Fruit fly (Drosophila melanogaster) whole organism, embryonic: Measurements from ENCODE around the gene CG5815.
A peak's percentile ranks its signal among the peaks of the same experiment; 100 is the strongest.

Source experiments
- Abd-B ChIP-seq: fragments of 200-800 bp; sonication (Bioruptor generic); optimal IDR thresholded peaks from 2 replicates; lab custom pipeline; 2018; ENCODE audit warnings: missing biosample characterization, mild to moderate bottlenecking, missing genetic modification characterization, moderate library complexity
- Asciz ChIP-seq: fragments of 200-800 bp; sonication (Bioruptor generic); optimal IDR thresholded peaks from 2 replicates; lab custom pipeline; 2017; ENCODE audit warnings: missing biosample characterization, mild to moderate bottlenecking, missing genetic modification characterization, missing genetic modification reagents
- Bdp1 ChIP-seq: fragments of 200-800 bp; sonication (Bioruptor generic); optimal IDR thresholded peaks from 3 replicates; lab custom pipeline; 2016; ENCODE audit warnings: missing biosample characterization, missing genetic modification characterization
- BtbVII ChIP-seq: fragments of 200-800 bp; sonication (Bioruptor generic); optimal IDR thresholded peaks from 3 replicates; lab custom pipeline; 2017; ENCODE audit warnings: missing biosample characterization, mild to moderate bottlenecking, missing genetic modification characterization
- CG10462 ChIP-seq: fragments of 200-800 bp; sonication (Bioruptor generic); optimal IDR thresholded peaks from 2 replicates; lab custom pipeline; 2016; ENCODE audit warnings: missing biosample characterization, missing genetic modification characterization
- CG10959 ChIP-seq: fragments of 200-800 bp; sonication (Bioruptor generic); IDR thresholded peaks from 2 replicates; pipeline ENCODE4 v1.3.6; 2022; ENCODE audit warnings: missing biosample characterization, missing genetic modification characterization
- CG11504 ChIP-seq: fragments of 200-800 bp; sonication (Bioruptor generic); optimal IDR thresholded peaks from 3 replicates; lab custom pipeline; 2019; ENCODE audit warnings: missing biosample characterization, mild to moderate bottlenecking, missing genetic modification characterization, moderate library complexity
- CG13424 ChIP-seq: fragments of 200-800 bp; sonication (Bioruptor generic); optimal IDR thresholded peaks from 2 replicates; lab custom pipeline; 2019; ENCODE audit warnings: missing biosample characterization, mild to moderate bottlenecking, missing genetic modification characterization, moderate library complexity
- CG17361 ChIP-seq: fragments of 200-800 bp; sonication (Bioruptor generic); IDR thresholded peaks from 3 replicates; pipeline ENCODE4 v1.3.6; 2022; ENCODE audit warnings: missing biosample characterization, missing genetic modification characterization
- CG18764 ChIP-seq: fragments of 200-800 bp; sonication (Bioruptor generic); optimal IDR thresholded peaks from 3 replicates; lab custom pipeline; 2016; ENCODE audit warnings: missing biosample characterization, missing genetic modification characterization
- CG2712 ChIP-seq: fragments of 200-800 bp; optimal IDR thresholded peaks from 3 replicates; lab custom pipeline; 2019; ENCODE audit warnings: missing biosample characterization, mild to moderate bottlenecking, missing genetic modification characterization, moderate library complexity
- CG31441 ChIP-seq: fragments of 200-800 bp; sonication (Bioruptor generic); IDR thresholded peaks from 2 replicates; pipeline ENCODE4 v1.3.6; 2022; ENCODE audit warnings: missing biosample characterization, missing genetic modification characterization
- CG3847 ChIP-seq: fragments of 200-800 bp; sonication (Bioruptor generic); IDR thresholded peaks from 2 replicates; pipeline ENCODE4 v1.3.6; 2022; ENCODE audit warnings: missing biosample characterization, missing genetic modification characterization
- CG3995 ChIP-seq: fragments of 200-800 bp; sonication (Bioruptor generic); optimal IDR thresholded peaks from 3 replicates; lab custom pipeline; 2016; ENCODE audit warnings: missing biosample characterization, missing genetic modification characterization
- CG7786 ChIP-seq: fragments of 200-800 bp; sonication (Bioruptor generic); optimal IDR thresholded peaks from 2 replicates; lab custom pipeline; 2016; ENCODE audit warnings: missing biosample characterization, missing genetic modification characterization
- CG8924 ChIP-seq: fragments of 200-800 bp; optimal IDR thresholded peaks from 3 replicates; lab custom pipeline; 2019; ENCODE audit warnings: missing biosample characterization, mild to moderate bottlenecking, missing genetic modification characterization, moderate library complexity
- CG9609 ChIP-seq: fragments of 200-800 bp; sonication (Bioruptor generic); optimal IDR thresholded peaks from 3 replicates; lab custom pipeline; 2016; ENCODE audit warnings: missing biosample characterization, missing genetic modification characterization
- D19A ChIP-seq: fragments of 200-800 bp; optimal IDR thresholded peaks from 3 replicates; lab custom pipeline; 2019; ENCODE audit warnings: missing biosample characterization, mild to moderate bottlenecking, missing genetic modification characterization, moderate library complexity
- Dbx ChIP-seq: fragments of 200-800 bp; sonication (Bioruptor generic); IDR thresholded peaks from 3 replicates; pipeline ENCODE4 v1.3.6; 2022; ENCODE audit warnings: missing biosample characterization, missing genetic modification characterization
- Deaf1 ChIP-seq: fragments of 200-800 bp; optimal IDR thresholded peaks from 3 replicates; lab custom pipeline; 2019; ENCODE audit warnings: missing biosample characterization, mild to moderate bottlenecking, missing genetic modification characterization, moderate library complexity
- Dek ChIP-seq: fragments of 200-800 bp; sonication (Bioruptor generic); optimal IDR thresholded peaks from 3 replicates; lab custom pipeline; 2019; ENCODE audit warnings: missing biosample characterization, mild to moderate bottlenecking, missing genetic modification characterization, moderate library complexity
- Eip74EF ChIP-seq, 2 experiments: fragments of 200-800 bp in 1 of 2; fragments of >200 bp in 1 of 2; sonication (Bioruptor generic) in 1 of 2; optimal IDR thresholded peaks; 2 replicates each; lab custom pipeline; 2017 to 2019; ENCODE audit warnings: missing biosample characterization in 2 of 2, missing genetic modification characterization in 2 of 2, mild to moderate bottlenecking in 1 of 2, moderate library complexity in 1 of 2
- Elba2 ChIP-seq: fragments of 200-800 bp; sonication (Bioruptor generic); optimal IDR thresholded peaks from 3 replicates; lab custom pipeline; 2016; ENCODE audit warnings: missing biosample characterization, missing genetic modification characterization
- Fer1 ChIP-seq: fragments of 200-800 bp; sonication (Bioruptor generic); optimal IDR thresholded peaks from 2 replicates; lab custom pipeline; 2017; ENCODE audit warnings: missing biosample characterization, mild to moderate bottlenecking, missing genetic modification characterization
- Fer3 ChIP-seq: fragments of 200-800 bp; sonication (Bioruptor generic); optimal IDR thresholded peaks from 2 replicates; lab custom pipeline; 2018; ENCODE audit warnings: missing biosample characterization, mild to moderate bottlenecking, missing genetic modification characterization, moderate library complexity
- H15 ChIP-seq: fragments of 200-800 bp; sonication (Bioruptor generic); IDR thresholded peaks from 3 replicates; pipeline ENCODE4 v1.3.6; 2022; ENCODE audit warnings: missing biosample characterization, missing genetic modification characterization
- HLH3B ChIP-seq: fragments of 200-800 bp; sonication (Bioruptor generic); IDR thresholded peaks from 2 replicates; pipeline ENCODE4 v1.3.6; 2022; ENCODE audit warnings: missing biosample characterization, missing genetic modification characterization
- HLH54F ChIP-seq: fragments of 200-800 bp; sonication (Bioruptor generic); optimal IDR thresholded peaks from 3 replicates; lab custom pipeline; 2016; ENCODE audit warnings: missing biosample characterization, missing genetic modification characterization
- MTF-1 ChIP-seq: fragments of 200-800 bp; sonication (Bioruptor generic); optimal IDR thresholded peaks from 2 replicates; lab custom pipeline; 2018; ENCODE audit warnings: missing biosample characterization, mild to moderate bottlenecking, missing genetic modification characterization, borderline replicate concordance
- Mes4 ChIP-seq: fragments of 200-800 bp; sonication (Bioruptor generic); optimal IDR thresholded peaks from 2 replicates; lab custom pipeline; 2016; ENCODE audit warnings: missing biosample characterization, missing genetic modification characterization
- NC2α ChIP-seq: fragments of 200-800 bp; sonication (Bioruptor generic); optimal IDR thresholded peaks from 2 replicates; lab custom pipeline; 2016; ENCODE audit warnings: missing biosample characterization, missing genetic modification characterization
- Nf-YC ChIP-seq: fragments of 200-800 bp; optimal IDR thresholded peaks from 3 replicates; lab custom pipeline; 2019; ENCODE audit warnings: missing biosample characterization, mild to moderate bottlenecking, missing genetic modification characterization, moderate library complexity
- Ravus ChIP-seq: fragments of 200-800 bp; sonication (Bioruptor generic); IDR thresholded peaks from 2 replicates; pipeline ENCODE4 v1.3.6; 2022; ENCODE audit warnings: missing biosample characterization, missing genetic modification characterization
- btn ChIP-seq: fragments of 200-800 bp; sonication (Bioruptor generic); optimal IDR thresholded peaks from 2 replicates; lab custom pipeline; 2016; ENCODE audit warnings: missing biosample characterization, missing genetic modification characterization
- esg ChIP-seq: fragments of 200-800 bp; sonication (Bioruptor generic); conservative IDR thresholded peaks from 2 replicates; pipeline ENCODE4 v1.3.6; 2022; ENCODE audit warnings: missing biosample characterization, missing genetic modification characterization
- ewg ChIP-seq: fragments of 200-800 bp; sonication (Bioruptor generic); optimal IDR thresholded peaks from 3 replicates; lab custom pipeline; 2017; ENCODE audit warnings: mild to moderate bottlenecking, missing biosample characterization, missing genetic modification reagents, missing genetic modification characterization
- fd64A ChIP-seq: fragments of 200-800 bp; sonication (Bioruptor generic); optimal IDR thresholded peaks from 3 replicates; lab custom pipeline; 2018; ENCODE audit warnings: missing biosample characterization, mild to moderate bottlenecking, missing genetic modification characterization
- gcm ChIP-seq: fragments of 200-800 bp; sonication (Bioruptor generic); optimal IDR thresholded peaks from 2 replicates; lab custom pipeline; 2019; ENCODE audit warnings: missing biosample characterization, mild to moderate bottlenecking, missing genetic modification characterization, moderate library complexity
- hbn ChIP-seq: fragments of 200-800 bp; sonication (Bioruptor generic); IDR thresholded peaks from 2 replicates; pipeline ENCODE4 v1.3.6; 2022; ENCODE audit warnings: missing biosample characterization, missing genetic modification characterization; ENCODE audit not compliant: partially characterized antibody
- nau ChIP-seq: fragments of 200-800 bp; sonication (Bioruptor generic); optimal IDR thresholded peaks from 3 replicates; lab custom pipeline; 2017; ENCODE audit warnings: missing biosample characterization, mild to moderate bottlenecking, missing genetic modification characterization, missing genetic modification reagents
- pan ChIP-seq, 4 experiments: fragments of >200 bp in 3 of 4; fragments of 200-800 bp in 1 of 4; sonication (Bioruptor generic) in 1 of 4; optimal IDR thresholded peaks in 3 of 4; IDR thresholded peaks in 1 of 4; 2 replicates each; pipeline versions ENCODE4 v1.3.6 to Lab custom; 2017 to 2022; ENCODE audit warnings: missing biosample characterization in 2 of 4, missing genetic modification characterization in 2 of 4, mixed read lengths in 1 of 4
- peb ChIP-seq: fragments of 200-800 bp; sonication (Bioruptor generic); IDR thresholded peaks from 2 replicates; pipeline ENCODE4 v1.3.6; 2022; ENCODE audit warnings: missing biosample characterization, missing genetic modification characterization
- phol ChIP-seq: fragments of 200-800 bp; sonication (Bioruptor generic); optimal IDR thresholded peaks from 3 replicates; lab custom pipeline; 2018; ENCODE audit warnings: missing biosample characterization, mild to moderate bottlenecking, missing genetic modification characterization, moderate library complexity
- row ChIP-seq: fragments of 200-800 bp; sonication (Bioruptor generic); IDR thresholded peaks from 3 replicates; pipeline ENCODE4 v1.3.6; 2022; ENCODE audit warnings: missing biosample characterization, missing genetic modification characterization
- slbo ChIP-seq: fragments of 200-800 bp; sonication (Bioruptor generic); IDR thresholded peaks from 2 replicates; pipeline ENCODE4 v1.3.6; 2022; ENCODE audit warnings: missing biosample characterization, missing genetic modification characterization
- sug ChIP-seq: fragments of 200-800 bp; optimal IDR thresholded peaks from 2 replicates; lab custom pipeline; 2019; ENCODE audit warnings: missing biosample characterization, mild to moderate bottlenecking, missing genetic modification characterization, moderate library complexity
- zfh1 ChIP-seq: fragments of 200-800 bp; sonication (Bioruptor generic); IDR thresholded peaks from 3 replicates; pipeline ENCODE4 v1.3.6; 2022; ENCODE audit warnings: missing biosample characterization, missing genetic modification characterization
- zfh2 ChIP-seq: fragments of 200-800 bp; sonication (Bioruptor generic); optimal IDR thresholded peaks from 2 replicates; lab custom pipeline; 2016; ENCODE audit warnings: missing biosample characterization, missing genetic modification characterization

Gene CG5815

DNA sequence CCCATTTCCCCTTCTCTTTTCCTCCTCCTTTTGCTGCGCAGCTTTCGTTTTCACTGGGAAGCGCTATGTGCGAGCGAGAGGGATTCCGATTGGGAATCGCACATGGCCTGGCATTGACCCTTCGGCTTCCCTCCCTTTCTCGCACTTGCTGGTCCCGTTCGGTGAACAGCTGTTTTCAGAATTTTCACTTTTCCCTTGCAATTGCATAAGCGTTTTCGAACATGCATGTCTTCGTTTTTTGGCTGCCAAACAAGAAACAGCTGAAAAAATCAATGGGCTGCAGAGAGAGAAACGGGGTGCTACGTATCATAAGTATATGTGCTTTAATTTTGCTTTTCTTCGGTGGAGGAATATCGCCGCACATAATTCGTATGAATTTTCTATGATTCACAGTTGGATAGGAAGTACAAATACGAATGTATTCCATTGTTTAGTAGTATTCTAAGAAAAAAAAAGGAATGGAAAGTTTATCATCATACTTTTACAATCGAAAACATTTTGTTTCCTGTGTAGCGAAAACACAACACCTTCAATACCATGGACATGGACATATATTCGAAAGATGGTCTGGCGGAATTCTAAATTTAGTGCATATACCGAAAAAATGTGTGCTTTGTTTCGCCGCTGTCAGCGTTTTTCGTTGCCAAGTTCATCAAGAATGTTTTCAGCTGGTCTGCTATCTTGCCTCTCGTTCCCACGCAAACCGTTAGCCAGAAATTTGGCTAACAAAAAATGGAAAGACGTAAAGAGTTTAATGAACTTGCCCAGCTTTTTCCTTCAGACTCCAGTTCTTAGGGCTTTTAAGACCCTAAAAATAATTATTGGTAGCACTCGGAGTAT lies 40.0 kb downstream of the CG5815 start (continued):
- TF ChIP-seq CG17361 (GFP tag; lab: Robert Waterston, UW), result peak; percentile 71
- peak; percentile 58 for TF ChIP-seq phol (tag; lab: Kevin White, UChicago)
- TF ChIP-seq btn (GFP tag; lab: Kevin White, UChicago), result no peak
- peak; percentile 76 for TF ChIP-seq zfh2 (GFP tag; lab: Kevin White, UChicago)
- no peak for TF ChIP-seq pan (optimal IDR thresholded peaks at IDR 0.05; lab: Kevin White, UChicago)
- TF ChIP-seq pan (GFP tag; optimal IDR thresholded peaks at IDR 0.05 in 1 of 2, IDR thresholded peaks at IDR 0.05 in 1 of 2), result peak in 1 of 2 experiments; percentile 13
- no peak for TF ChIP-seq Deaf1 (tag; lab: Kevin White, UChicago)
- TF ChIP-seq Ravus (GFP tag; lab: Robert Waterston, UW), result no peak; the same call in 1 of the 2 replicates
- TF ChIP-seq slbo (GFP tag; lab: Robert Waterston, UW), result peak; percentile 65
- TF ChIP-seq sug (tag; lab: Kevin White, UChicago), result no peak
- TF ChIP-seq D19A (tag; lab: Kevin White, UChicago), result peak; percentile 21
- peak; percentile 5 for TF ChIP-seq gcm (GFP tag; lab: Kevin White, UChicago)
- TF ChIP-seq Nf-YC (tag; lab: Kevin White, UChicago), result peak; percentile 19
- no peak for TF ChIP-seq CG10959 (GFP tag; lab: Robert Waterston, UW)
- peak in 1 of 2 experiments; percentile 28 for TF ChIP-seq Eip74EF (GFP tag; optimal IDR thresholded peaks at IDR 0.05; lab: Kevin White, UChicago)
- no peak for TF ChIP-seq CG18764 (GFP tag; lab: Kevin White, UChicago)
- TF ChIP-seq CG3847, result peak; percentile 29; the same call in 1 of the 2 replicates
- peak; percentile 1 for TF ChIP-seq fd64A (GFP tag; lab: Kevin White, UChicago)
- TF ChIP-seq CG3995 (GFP tag; lab: Kevin White, UChicago), result no peak
- TF ChIP-seq CG31441 (GFP tag; lab: Robert Waterston, UW), result peak; percentile 58
- peak; percentile 26; the same call in 1 of the 2 replicates for TF ChIP-seq esg (GFP tag; lab: Robert Waterston, UW)
- TF ChIP-seq CG7786, result peak; percentile 45
- TF ChIP-seq Elba2, result peak; percentile 97
- peak; percentile 30 for TF ChIP-seq HLH54F (GFP tag; lab: Kevin White, UChicago)
- peak; percentile 42 for TF ChIP-seq HLH3B (GFP tag; lab: Robert Waterston, UW)
- peak; percentile 71 for TF ChIP-seq row (GFP tag; lab: Robert Waterston, UW)
- peak; percentile 16 for TF ChIP-seq Dek (tag; lab: Kevin White, UChicago)
- peak; percentile 56 for TF ChIP-seq CG2712 (tag; lab: Kevin White, UChicago)
- no peak for TF ChIP-seq hbn
- TF ChIP-seq H15, result no peak
- peak; percentile 62 for TF ChIP-seq CG13424 (tag; lab: Kevin White, UChicago)
- TF ChIP-seq CG8924, result peak; percentile 48
- peak; percentile 64 for TF ChIP-seq nau (GFP tag; lab: Kevin White, UChicago)
- TF ChIP-seq Mes4 (GFP tag; lab: Kevin White, UChicago), result peak; percentile 13
- no peak for TF ChIP-seq Bdp1
- TF ChIP-seq Dbx (GFP tag; lab: Robert Waterston, UW), result peak; percentile 50; the same call in 1 of the 3 replicates
- no peak for TF ChIP-seq NC2α (GFP tag; lab: Kevin White, UChicago)
- TF ChIP-seq BtbVII (GFP tag; lab: Kevin White, UChicago), result peak; percentile 43
- no peak for TF ChIP-seq CG10462 (GFP tag; lab: Kevin White, UChicago)
- no peak for TF ChIP-seq MTF-1 (GFP tag; lab: Kevin White, UChicago)
- peak; percentile 73 for TF ChIP-seq CG11504 (tag; lab: Kevin White, UChicago)
- TF ChIP-seq Abd-B (GFP tag; lab: Kevin White, UChicago), result peak; percentile 11
- peak; percentile 33 for TF ChIP-seq Asciz (GFP tag; lab: Kevin White, UChicago)
- TF ChIP-seq Fer3 (tag; lab: Kevin White, UChicago), result peak; percentile 56
- no peak for TF ChIP-seq zfh1 (GFP tag; lab: Robert Waterston, UW)
- peak; percentile 31 for TF ChIP-seq ewg (GFP tag; lab: Kevin White, UChicago)
- TF ChIP-seq CG9609, result peak; percentile 15
- TF ChIP-seq peb, result no peak
- peak; percentile 23 for TF ChIP-seq Fer1 (GFP tag; lab: Kevin White, UChicago)
